Fruit fly (Drosophila melanogaster): Measurements from ENCODE around the gene RpL10Aa.

RpL10Aa gene

DNA sequence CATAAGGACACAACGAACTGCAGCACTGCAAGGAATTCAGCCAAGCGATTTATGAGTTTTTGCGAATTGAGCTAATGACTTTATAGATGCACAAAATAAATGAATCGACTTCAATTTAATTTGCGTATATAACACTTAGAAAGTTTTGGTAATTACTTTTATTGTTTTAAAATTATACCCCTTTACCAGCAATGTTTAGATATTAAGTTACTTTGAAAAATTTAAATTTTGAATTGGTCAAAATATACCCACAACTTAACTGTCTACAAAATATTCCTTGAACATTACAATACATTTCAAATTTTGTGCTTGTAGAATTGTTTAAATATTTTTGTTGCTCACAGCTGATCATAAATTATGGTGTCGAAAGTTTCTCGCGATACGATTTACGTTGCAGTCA lies at the start of gene RpL10Aa:
RpL10Aa (plus strand) TSS at position 301 of the 400 bp plus-strand sequence.
- no peak for TF ChIP-seq CG8159 (tag; optimal IDR thresholded peaks at IDR 0.05)
- TF ChIP-seq fd96Ca (GFP tag; IDR thresholded peaks at IDR 0.05) = no peak
- TF ChIP-seq CG15710 (tag; optimal IDR thresholded peaks at IDR 0.05) = no peak
- TF ChIP-seq CG14655 (GFP tag; optimal IDR thresholded peaks at IDR 0.05) = no peak
- TF ChIP-seq CG9948 (tag; optimal IDR thresholded peaks at IDR 0.05) = no peak
- no peak for TF ChIP-seq D1 (tag; optimal IDR thresholded peaks at IDR 0.05)
- no peak for TF ChIP-seq gl (tag; optimal IDR thresholded peaks at IDR 0.05)
- TF ChIP-seq CG34367 (tag; optimal IDR thresholded peaks at IDR 0.05) = no peak
- no peak for TF ChIP-seq EcR (GFP tag; optimal IDR thresholded peaks at IDR 0.05)

- no peak for TF ChIP-seq CG14655 (GFP tag; optimal IDR thresholded peaks at IDR 0.05)
- TF ChIP-seq CG15710 (tag; optimal IDR thresholded peaks at IDR 0.05) = no peak
- TF ChIP-seq CG17806 (tag; optimal IDR thresholded peaks at IDR 0.05) = no peak
- no peak for TF ChIP-seq CG10348 (GFP tag; IDR thresholded peaks at IDR 0.05)
- no peak for TF ChIP-seq Pif1A (GFP tag; optimal IDR thresholded peaks at IDR 0.05)
- no peak for TF ChIP-seq Snoo (tag; optimal IDR thresholded peaks at IDR 0.05)
- no peak for TF ChIP-seq CG4496 (GFP tag; IDR thresholded peaks at IDR 0.05)
- TF ChIP-seq CG13204 (GFP tag; optimal IDR thresholded peaks at IDR 0.05) = no peak
These were observed 47.1 kb upstream of the RpL10Aa start for dm6 chr3R:14990097-14990496.

- TF ChIP-seq CG8159 (tag; optimal IDR thresholded peaks at IDR 0.05) = no peak
- TF ChIP-seq Pif1B (GFP tag; optimal IDR thresholded peaks at IDR 0.05) = no peak
These were observed 22.7 kb upstream of the RpL10Aa start, which contains the start of gene CG14861 for dm6 chr3R:15014470-15014869. Gene CG14861, plus strand, starts transcription at chr3R:15014770.

- TF ChIP-seq rn (GFP tag; IDR thresholded peaks at IDR 0.05) (no peak), Pif1B (GFP tag; optimal IDR thresholded peaks at IDR 0.05) (no peak), Pif1A (GFP tag; optimal IDR thresholded peaks at IDR 0.05) (no peak), Snoo (tag; optimal IDR thresholded peaks at IDR 0.05) (no peak), CG32121 (GFP tag; IDR thresholded peaks at IDR 0.05) (no peak), CG8159 (tag; optimal IDR thresholded peaks at IDR 0.05) (no peak), CG13204 (GFP tag; optimal IDR thresholded peaks at IDR 0.05) (no peak), CG12605 (GFP tag; IDR thresholded peaks at IDR 0.05) (no peak)
These were observed 13.0 kb upstream of the RpL10Aa start for dm6 chr3R:15024202-15024601.

- TF ChIP-seq Ets98B (GFP tag; IDR thresholded peaks at IDR 0.05) = peak; percentile 43; the same call in 1 of the 2 replicates
- no peak for TF ChIP-seq CG8301 (tag; optimal IDR thresholded peaks at IDR 0.05)
- peak; percentile 37 for TF ChIP-seq CG14655 (GFP tag; optimal IDR thresholded peaks at IDR 0.05)
- TF ChIP-seq fd96Ca (GFP tag; IDR thresholded peaks at IDR 0.05) = 0 out of 3 replicates have a peak, but pooled peaks have one; percentile 17
- TF ChIP-seq CG8159 (tag; optimal IDR thresholded peaks at IDR 0.05) = peak; percentile 46
- no peak for TF ChIP-seq D1 (tag; optimal IDR thresholded peaks at IDR 0.05)
- peak; percentile 37 for TF ChIP-seq CG15710 (tag; optimal IDR thresholded peaks at IDR 0.05)
These were observed 5.5 kb upstream of the RpL10Aa start for dm6 chr3R:15031662-15032061.

dm6 chr3R:15057214-15057613 lies 20.0 kb downstream of the RpL10Aa start:
- TF ChIP-seq fd96Ca (GFP tag; IDR thresholded peaks at IDR 0.05) (no peak), Pif1A (GFP tag; optimal IDR thresholded peaks at IDR 0.05) (no peak), CG15710 (tag; optimal IDR thresholded peaks at IDR 0.05) (no peak), CG10348 (GFP tag; IDR thresholded peaks at IDR 0.05) (no peak), gl (tag; optimal IDR thresholded peaks at IDR 0.05) (no peak), CG14655 (GFP tag; optimal IDR thresholded peaks at IDR 0.05) (no peak), CG17806 (tag; optimal IDR thresholded peaks at IDR 0.05) (no peak), CG34367 (tag; optimal IDR thresholded peaks at IDR 0.05) (no peak), rn (GFP tag; IDR thresholded peaks at IDR 0.05) (no peak), Ets98B (GFP tag; IDR thresholded peaks at IDR 0.05) (no peak), CG32121 (GFP tag; IDR thresholded peaks at IDR 0.05) (no peak), Snoo (tag; optimal IDR thresholded peaks at IDR 0.05) (no peak), EcR (GFP tag; optimal IDR thresholded peaks at IDR 0.05) (no peak), D1 (tag; optimal IDR thresholded peaks at IDR 0.05) (no peak), CG8159 (tag; optimal IDR thresholded peaks at IDR 0.05) (no peak), CG12605 (GFP tag; IDR thresholded peaks at IDR 0.05) (no peak)

DNA sequence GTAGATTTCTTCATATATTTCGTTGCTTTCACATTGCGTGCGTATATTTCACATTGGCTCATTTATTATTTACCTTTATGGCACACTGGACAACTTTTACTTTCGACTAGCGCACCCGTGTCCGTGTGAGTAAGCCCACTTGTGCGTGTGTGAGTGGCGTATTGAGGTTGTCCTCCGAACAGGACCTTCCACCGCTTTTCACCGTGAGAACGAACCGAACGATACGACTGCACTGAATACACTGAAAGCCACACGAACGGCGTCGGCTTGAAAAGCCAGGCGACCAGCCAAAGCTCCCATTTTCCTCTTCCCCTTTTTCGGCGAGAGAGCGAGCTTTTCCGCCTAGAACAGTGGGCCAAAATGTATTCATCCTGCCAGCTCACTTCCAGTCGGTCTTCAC lies 39.8 kb downstream of the RpL10Aa start, which contains the start of gene dpr9:
dpr9 (minus strand) TSS at position 244 of the 400 bp plus-strand sequence.
- TF ChIP-seq fd96Ca (GFP tag; IDR thresholded peaks at IDR 0.05) = no peak
- TF ChIP-seq CG15710 (tag; optimal IDR thresholded peaks at IDR 0.05) = no peak
- TF ChIP-seq CG17806 (tag; optimal IDR thresholded peaks at IDR 0.05) = no peak
- TF ChIP-seq EcR (GFP tag; optimal IDR thresholded peaks at IDR 0.05) = no peak
- no peak for TF ChIP-seq CG4496 (GFP tag; IDR thresholded peaks at IDR 0.05)
- TF ChIP-seq CG8301 (tag; optimal IDR thresholded peaks at IDR 0.05) = no peak
- TF ChIP-seq Ets98B (GFP tag; IDR thresholded peaks at IDR 0.05) = no peak
- no peak for TF ChIP-seq CG34367 (tag; optimal IDR thresholded peaks at IDR 0.05)
- TF ChIP-seq CG13204 (GFP tag; optimal IDR thresholded peaks at IDR 0.05) = no peak
- TF ChIP-seq CG32121 (GFP tag; IDR thresholded peaks at IDR 0.05) = no peak
- TF ChIP-seq Pif1B (GFP tag; optimal IDR thresholded peaks at IDR 0.05) = no peak
- no peak for TF ChIP-seq CG9948 (tag; optimal IDR thresholded peaks at IDR 0.05)
